Worm (Caenorhabditis elegans) whole organism, midembryonic: Measurements from ENCODE around the gene rpa-1.

Experiments
- T22C8.4 ChIP-seq: fragments of 200-800 bp; sonication (Bioruptor generic); IDR thresholded peaks from 2 replicates; pipeline ENCODE4 v1.3.6; 2022; ENCODE audit warnings: missing genetic modification characterization, missing compliant biosample characterization
- cog-1 ChIP-seq: sonication (generic microtip); optimal IDR thresholded peaks from 2 replicates; lab custom pipeline; 2016; ENCODE audit warnings: missing genetic modification characterization, missing compliant biosample characterization
- flt-1 ChIP-seq: fragments of 200-800 bp; sonication (Bioruptor generic); IDR thresholded peaks from 2 replicates; pipeline ENCODE4 v1.3.6; 2022; ENCODE audit warnings: missing genetic modification characterization, missing compliant biosample characterization
- klf-2 ChIP-seq: fragments of 200-800 bp; sonication (Bioruptor generic); conservative IDR thresholded peaks from 2 replicates; pipeline ENCODE4 v1.3.6; 2022; ENCODE audit warnings: missing genetic modification reagents, missing genetic modification characterization, missing compliant biosample characterization
- med-1 ChIP-seq: sonication (generic microtip); optimal IDR thresholded peaks from 2 replicates; lab custom pipeline; 2017; ENCODE audit warnings: missing genetic modification characterization, mild to moderate bottlenecking, missing compliant biosample characterization, antibody characterized with exemption, missing genetic modification reagents; ENCODE audit not compliant: insufficient read depth
- ref-1 ChIP-seq: fragments of 200-800 bp; sonication (Bioruptor generic); conservative IDR thresholded peaks from 2 replicates; pipeline ENCODE4 v1.3.6; 2022; ENCODE audit warnings: missing genetic modification reagents, missing genetic modification characterization, missing compliant biosample characterization
- tab-1 ChIP-seq: fragments of 200-800 bp; sonication (Bioruptor generic); IDR thresholded peaks from 2 replicates; pipeline ENCODE4 v1.3.6; 2022; ENCODE audit warnings: missing genetic modification characterization, missing compliant biosample characterization
- ztf-23 ChIP-seq: fragments of 200-800 bp; sonication (Bioruptor generic); IDR thresholded peaks from 2 replicates; pipeline ENCODE4 v1.3.6; 2022; ENCODE audit warnings: missing genetic modification reagents, missing genetic modification characterization, missing compliant biosample characterization
- ztf-29 ChIP-seq: fragments of 200-800 bp; sonication (Bioruptor generic); IDR thresholded peaks from 2 replicates; pipeline ENCODE4 v1.3.6; 2022; ENCODE audit warnings: missing genetic modification reagents, missing genetic modification characterization, missing compliant biosample characterization

The rpa-1 gene

ce11 chrII:7662008-7662686, 2.2 kb upstream of the rpa-1 start, which contains the start of gene alfa-1:
Gene alfa-1, minus strand, starts transcription at chrII:7662522.
- no peak for TF ChIP-seq klf-2
- TF ChIP-seq T22C8.4 (GFP tag; lab: Robert Waterston, UW) = no peak; the same call in 1 of the 2 replicates
- no peak for TF ChIP-seq ztf-29 (GFP tag; lab: Robert Waterston, UW)
- no peak for TF ChIP-seq ztf-23 (GFP tag; lab: Robert Waterston, UW)
- no peak for TF ChIP-seq ref-1 (GFP tag; lab: Robert Waterston, UW)
- TF ChIP-seq flt-1 (GFP tag; lab: Robert Waterston, UW) = no peak
- TF ChIP-seq med-1 = no peak
- no peak for TF ChIP-seq cog-1 (tag; lab: Kevin White, UChicago)
- no peak for TF ChIP-seq tab-1 (GFP tag; lab: Robert Waterston, UW)

DNA sequence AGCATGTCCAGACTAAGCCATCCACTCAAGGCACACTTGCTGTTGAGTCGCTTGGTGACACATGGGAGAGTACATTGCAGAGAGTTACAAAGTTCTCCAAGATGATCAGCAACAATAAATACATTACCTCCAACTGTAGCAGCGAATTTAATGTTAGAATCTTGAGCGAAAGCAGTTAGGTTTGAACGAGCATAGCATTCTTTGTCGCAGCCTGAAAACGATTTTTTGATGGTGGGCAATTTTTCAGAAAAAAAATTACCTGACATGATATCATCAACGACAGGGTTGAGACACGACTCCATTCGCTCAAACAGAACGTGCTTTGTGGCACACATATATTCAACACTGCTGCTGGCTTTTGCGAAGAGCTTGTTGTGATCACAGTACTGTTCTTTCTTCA, 1.4 kb upstream of the rpa-1 start:
- TF ChIP-seq T22C8.4 (GFP tag; lab: Robert Waterston, UW) (no peak), cog-1 (tag; lab: Kevin White, UChicago) (no peak), ztf-29 (GFP tag; lab: Robert Waterston, UW) (no peak), ztf-23 (GFP tag; lab: Robert Waterston, UW) (no peak), klf-2 (no peak), flt-1 (GFP tag; lab: Robert Waterston, UW) (no peak), ref-1 (GFP tag; lab: Robert Waterston, UW) (no peak), tab-1 (GFP tag; lab: Robert Waterston, UW) (no peak), med-1 (no peak)

- TF ChIP-seq tab-1 (GFP tag; lab: Robert Waterston, UW) (no peak), cog-1 (tag; lab: Kevin White, UChicago) (no peak), ref-1 (GFP tag; lab: Robert Waterston, UW) (no peak), T22C8.4 (GFP tag; lab: Robert Waterston, UW) (no peak), ztf-23 (GFP tag; lab: Robert Waterston, UW) (no peak), ztf-29 (GFP tag; lab: Robert Waterston, UW) (no peak), med-1 (no peak), flt-1 (GFP tag; lab: Robert Waterston, UW) (no peak), klf-2 (no peak)
These were observed 2.0 kb downstream of the rpa-1 start for ce11 chrII:7666338-7666737.

DNA sequence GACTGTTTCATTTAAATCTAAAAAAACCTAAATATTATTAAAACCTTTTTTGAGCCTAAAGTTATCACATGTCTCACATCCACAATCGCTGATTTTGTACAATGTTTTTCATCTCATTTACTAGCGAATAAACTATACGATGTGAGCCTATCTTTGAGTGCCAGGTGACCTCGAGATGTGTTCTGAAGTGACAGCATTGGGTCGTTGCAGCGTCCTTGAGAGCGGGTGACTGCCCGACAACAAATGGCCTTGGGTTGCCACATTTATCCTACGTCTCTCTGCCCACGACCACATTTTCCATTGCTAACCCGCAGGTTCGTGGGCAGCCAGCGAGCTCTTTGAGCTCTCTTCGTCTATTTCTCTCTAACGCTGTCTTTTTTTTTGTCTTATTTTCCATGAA, 2.6 kb downstream of the rpa-1 start, which contains the start of gene lir-2:
lir-2 (plus strand) TSS at position 301 of the 400 bp plus-strand sequence.
- TF ChIP-seq ref-1 (GFP tag; lab: Robert Waterston, UW) (no peak), med-1 (no peak), tab-1 (GFP tag; lab: Robert Waterston, UW) (no peak), ztf-23 (GFP tag; lab: Robert Waterston, UW) (no peak), cog-1 (tag; lab: Kevin White, UChicago) (no peak), klf-2 (no peak), ztf-29 (GFP tag; lab: Robert Waterston, UW) (no peak), flt-1 (GFP tag; lab: Robert Waterston, UW) (no peak), T22C8.4 (GFP tag; lab: Robert Waterston, UW) (no peak)

ce11 chrII:7669409-7669808, 5.0 kb downstream of the rpa-1 start:
- TF ChIP-seq tab-1 (GFP tag; lab: Robert Waterston, UW) (0 out of 2 replicates have a peak, but pooled peaks have one; percentile 46), klf-2 (no peak), cog-1 (tag; lab: Kevin White, UChicago) (no peak), T22C8.4 (GFP tag; lab: Robert Waterston, UW) (no peak), ztf-29 (GFP tag; lab: Robert Waterston, UW) (no peak), ztf-23 (GFP tag; lab: Robert Waterston, UW) (no peak), flt-1 (GFP tag; lab: Robert Waterston, UW) (peak; percentile 54; the same call in 1 of the 2 replicates), med-1 (no peak), ref-1 (GFP tag; lab: Robert Waterston, UW) (no peak)

DNA sequence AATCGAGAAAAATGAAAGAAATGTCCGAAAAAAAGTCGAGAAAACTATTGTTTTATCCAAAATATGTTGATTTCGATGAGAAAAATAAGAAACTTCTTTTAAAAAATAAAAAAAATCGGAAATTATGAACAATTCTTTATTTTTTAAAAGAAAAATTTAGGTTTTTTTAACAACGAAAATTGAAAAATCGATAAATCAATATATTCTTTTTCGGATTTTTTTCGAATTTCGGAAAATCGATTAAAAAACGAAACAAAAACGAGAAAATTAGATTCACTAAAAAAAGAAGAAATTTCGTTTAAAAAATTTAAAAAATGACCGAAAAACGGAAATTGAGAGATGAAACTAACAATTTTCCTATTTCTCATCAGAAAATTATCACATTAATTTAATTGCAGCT, 5.7 kb downstream of the rpa-1 start:
- TF ChIP-seq ref-1 (GFP tag; lab: Robert Waterston, UW) (no peak), tab-1 (GFP tag; lab: Robert Waterston, UW) (no peak), ztf-29 (GFP tag; lab: Robert Waterston, UW) (no peak), T22C8.4 (GFP tag; lab: Robert Waterston, UW) (no peak), cog-1 (tag; lab: Kevin White, UChicago) (no peak), flt-1 (GFP tag; lab: Robert Waterston, UW) (no peak), klf-2 (no peak), ztf-23 (GFP tag; lab: Robert Waterston, UW) (no peak), med-1 (no peak)

DNA sequence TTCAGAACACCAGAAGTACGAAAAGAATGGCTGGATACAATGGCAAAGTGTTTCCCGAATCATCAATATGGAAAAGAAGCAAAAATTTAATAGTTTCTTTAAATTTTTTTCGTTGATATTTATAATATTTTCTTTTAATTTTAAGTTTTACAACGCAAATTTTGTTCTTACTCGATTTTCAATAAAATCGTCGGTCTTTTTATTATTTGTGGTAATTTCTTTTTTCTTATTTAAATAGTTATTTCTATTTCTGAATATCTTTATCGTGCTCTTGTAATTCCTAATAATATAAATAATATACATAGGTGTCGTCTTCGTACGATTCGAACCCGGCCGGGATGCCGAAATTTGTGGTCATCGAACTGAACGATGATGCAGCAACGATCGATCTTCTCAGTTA, 7.3 kb downstream of the rpa-1 start, which contains the start of gene lir-1:
lir-1 (plus strand) TSS at position 301 of the 400 bp plus-strand sequence.
- TF ChIP-seq med-1 (no peak), T22C8.4 (GFP tag; lab: Robert Waterston, UW) (no peak), tab-1 (GFP tag; lab: Robert Waterston, UW) (no peak), flt-1 (GFP tag; lab: Robert Waterston, UW) (no peak), ztf-29 (GFP tag; lab: Robert Waterston, UW) (no peak), ztf-23 (GFP tag; lab: Robert Waterston, UW) (no peak), klf-2 (no peak), ref-1 (GFP tag; lab: Robert Waterston, UW) (no peak), cog-1 (tag; lab: Kevin White, UChicago) (no peak)

DNA sequence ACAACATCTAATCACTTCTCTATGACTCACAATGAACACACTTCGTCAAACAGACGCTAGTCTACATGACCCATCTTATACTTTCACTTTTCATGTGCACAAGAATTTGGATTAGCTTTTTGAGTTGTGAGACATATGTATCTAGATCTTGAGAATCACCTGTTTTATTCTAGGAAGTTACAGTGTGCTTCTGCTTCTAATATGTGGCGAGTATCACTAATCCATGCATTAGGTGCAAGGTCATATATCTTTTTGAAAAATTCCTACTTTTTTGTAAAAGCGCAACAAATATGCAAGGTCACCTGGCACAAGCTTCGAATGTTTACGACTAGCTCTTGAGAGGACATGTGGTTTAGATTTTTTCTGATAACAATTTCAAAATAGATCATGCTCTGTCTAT, 11.4 kb downstream of the rpa-1 start:
- no peak for TF ChIP-seq ztf-29 (GFP tag; lab: Robert Waterston, UW)
- no peak for TF ChIP-seq med-1
- no peak for TF ChIP-seq cog-1 (tag; lab: Kevin White, UChicago)
- no peak for TF ChIP-seq ztf-23 (GFP tag; lab: Robert Waterston, UW)
- TF ChIP-seq ref-1 (GFP tag; lab: Robert Waterston, UW) = no peak
- TF ChIP-seq tab-1 (GFP tag; lab: Robert Waterston, UW) = no peak
- no peak for TF ChIP-seq flt-1 (GFP tag; lab: Robert Waterston, UW)
- TF ChIP-seq klf-2 = no peak
- TF ChIP-seq T22C8.4 (GFP tag; lab: Robert Waterston, UW) = no peak
